Worm (Caenorhabditis elegans): ENCODE data around the gene hsp-1.

DNA sequence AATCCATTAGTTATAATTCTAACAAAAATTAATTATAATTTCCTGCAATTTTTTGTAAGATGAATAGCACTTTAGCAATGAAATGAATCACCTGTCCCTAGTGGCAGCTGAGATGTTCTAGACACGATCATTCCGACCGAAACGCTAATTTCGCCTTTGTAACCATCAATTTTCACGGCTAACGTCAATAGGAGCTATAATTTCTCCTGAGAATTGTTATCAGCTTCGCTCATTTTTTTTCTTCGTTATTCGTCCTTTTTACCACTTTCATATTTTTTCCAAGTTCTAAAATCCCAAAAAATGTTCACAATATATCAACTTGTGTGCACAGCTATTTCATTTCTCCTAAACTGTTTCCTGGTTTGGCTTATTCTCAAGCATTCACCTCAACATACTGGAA lies 13.5 kb upstream of the hsp-1 start, which contains the start of gene str-187:
- TF ChIP-seq hmg-1.2 (GFP tag; IDR thresholded peaks at IDR 0.05), result no peak
- TF ChIP-seq ets-4 (GFP tag; optimal IDR thresholded peaks at IDR 0.05), result no peak
- no peak for TF ChIP-seq unc-62 (GFP tag; optimal IDR thresholded peaks at IDR 0.05)

Measured in whole organism, young adult.